Worm (Caenorhabditis elegans): ENCODE measurements around the gene F30H5.3.
A peak's percentile ranks its signal among the peaks of the same experiment; 100 is the strongest.

DNA sequence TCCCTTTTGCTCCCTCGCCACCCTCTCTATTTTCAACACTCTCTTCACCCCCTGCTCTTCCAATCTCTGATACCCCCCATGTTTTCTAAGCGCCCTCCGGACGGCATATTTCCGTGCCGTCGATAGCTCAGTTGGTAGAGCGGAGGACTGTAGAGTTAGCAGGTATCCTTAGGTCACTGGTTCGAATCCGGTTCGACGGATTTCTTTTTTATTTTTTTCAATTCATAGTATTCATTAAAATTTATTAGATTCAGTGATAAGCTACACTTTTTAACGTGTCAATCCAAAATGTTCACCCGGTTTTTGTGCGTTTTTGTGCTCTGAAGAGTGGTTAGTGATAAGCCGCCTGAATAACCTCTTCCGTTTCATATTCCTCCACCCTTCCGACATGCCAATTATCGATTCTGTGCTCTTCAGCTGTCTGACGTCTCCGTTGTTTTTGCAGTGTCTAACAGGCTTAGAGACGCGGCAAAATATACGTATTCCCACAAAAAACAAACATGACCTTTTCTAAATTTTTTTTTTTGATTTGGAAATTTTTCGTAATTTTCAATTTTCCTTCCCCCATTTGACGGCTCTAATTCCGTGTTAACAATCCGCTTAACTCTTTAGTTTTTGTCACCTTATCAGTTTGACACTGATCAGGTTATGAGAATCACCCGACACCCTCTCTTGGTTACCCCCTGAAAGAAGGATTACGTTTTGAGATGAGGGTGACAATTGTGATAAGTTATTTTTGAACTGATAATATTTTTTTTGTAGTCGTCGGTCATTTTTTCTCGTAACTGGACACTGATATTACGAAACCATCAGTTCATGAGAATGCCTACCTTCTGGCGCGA lies 23.5 kb upstream of the F30H5.3 start:
- TF ChIP-seq nhr-11 (tag; optimal IDR thresholded peaks at IDR 0.05) (no peak), ceh-28 (tag; optimal IDR thresholded peaks at IDR 0.05) (no peak), skn-1 (tag; optimal IDR thresholded peaks at IDR 0.05) (no peak), mdl-1 (tag; optimal IDR thresholded peaks at IDR 0.05) (no peak), pha-4 (tag; optimal IDR thresholded peaks at IDR 0.05) (peak; percentile 21), ztf-4 (tag; optimal IDR thresholded peaks at IDR 0.05) (no peak), egl-27 (tag; optimal IDR thresholded peaks at IDR 0.05) (no peak), nhr-237 (tag; optimal IDR thresholded peaks at IDR 0.05) (no peak), nfya-1 (tag; optimal IDR thresholded peaks at IDR 0.05; ENCODE audit: insufficient read depth) (peak; percentile 23), fos-1 (tag; optimal IDR thresholded peaks at IDR 0.05) (no peak), nhr-77 (tag; optimal IDR thresholded peaks at IDR 0.05) (no peak), aly-2 (tag; optimal IDR thresholded peaks at IDR 0.05) (no peak), pqm-1 (tag; optimal IDR thresholded peaks at IDR 0.05) (peak; percentile 2), fkh-10 (GFP tag; optimal IDR thresholded peaks at IDR 0.05) (no peak)
